Worm (Caenorhabditis elegans) whole organism, L4 larva: Measurements from ENCODE around the gene Y38H8A.12.
"Not testable (repeated sequence)": the region's sequence is repeated elsewhere in the genome, so short reads cannot be mapped to it uniquely, and the experiment has no call there.

Experiments used
- unc-39 ChIP-seq: sonication (generic microtip); optimal IDR thresholded peaks from 2 replicates; lab custom pipeline; 2017; ENCODE audit warnings: missing biosample characterization, missing genetic modification characterization
- zag-1 ChIP-seq: fragments of 150-350 bp; optimal IDR thresholded peaks from 2 replicates; lab custom pipeline; 2014; ENCODE audit warnings: missing biosample characterization, missing genetic modification characterization
- ztf-11 ChIP-seq: fragments of 150-350 bp; optimal IDR thresholded peaks from 2 replicates; lab custom pipeline; 2014; ENCODE audit warnings: missing biosample characterization, missing genetic modification characterization

DNA sequence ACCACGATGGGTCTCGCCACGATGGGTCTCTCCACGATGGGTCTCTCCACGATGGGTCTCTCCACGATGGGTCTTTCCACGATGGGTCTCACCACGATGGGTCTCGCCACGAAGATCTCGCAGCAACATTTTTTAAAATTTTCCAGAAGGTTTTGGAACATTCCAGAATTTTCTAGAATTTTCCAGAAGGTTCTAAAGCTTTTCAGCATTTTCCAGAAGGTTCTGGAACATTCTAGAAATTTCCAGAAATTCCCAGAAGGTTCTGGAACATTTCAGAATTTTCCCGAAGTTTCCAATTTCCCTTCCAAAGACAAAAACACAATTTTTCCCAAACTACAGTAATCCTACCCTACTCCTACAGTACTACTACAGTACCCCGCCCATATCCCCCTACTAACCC, 3.8 kb upstream of the Y38H8A.12 start:
- not testable (repeated sequence) for TF ChIP-seq zag-1; unc-39 (tag; lab: Kevin White, UChicago); ztf-11 (tag; lab: Kevin White, UChicago)
